Worm (Caenorhabditis elegans) whole organism, L4 larva: Measurements from ENCODE around the gene srbc-37.

ENCODE experiments used
- F49E8.2 ChIP-seq: sonication (generic microtip); optimal IDR thresholded peaks from 2 replicates; lab custom pipeline; 2016; ENCODE audit warnings: missing compliant biosample characterization, mild to moderate bottlenecking, missing genetic modification characterization, borderline replicate concordance
- Y105C5A.15 ChIP-seq: fragments of 200-800 bp; sonication (Bioruptor generic); IDR thresholded peaks from 2 replicates; pipeline ENCODE4 v1.3.6; 2022; ENCODE audit warnings: missing genetic modification characterization, missing compliant biosample characterization
- Y48G9A.11 ChIP-seq: fragments of 200-800 bp; sonication (Bioruptor generic); IDR thresholded peaks from 2 replicates; pipeline ENCODE4 v1.3.6; 2022; ENCODE audit warnings: missing genetic modification reagents, missing genetic modification characterization, missing compliant biosample characterization
- ZK546.5 ChIP-seq, 2 experiments: sonication (generic microtip); optimal IDR thresholded peaks; 2 replicates each; lab custom pipeline; 2017; ENCODE audit warnings: missing biosample characterization in 2 of 2, missing genetic modification characterization in 2 of 2
- ceh-82 ChIP-seq: sonication (generic microtip); optimal IDR thresholded peaks from 2 replicates; lab custom pipeline; 2017; ENCODE audit warnings: missing biosample characterization, missing genetic modification characterization
- daf-12 ChIP-seq: fragments of 150-350 bp; optimal IDR thresholded peaks from 2 replicates; lab custom pipeline; 2014; ENCODE audit warnings: missing biosample characterization, missing genetic modification reagents, missing genetic modification characterization
- fos-1 ChIP-seq: fragments of 150-350 bp; optimal IDR thresholded peaks from 2 replicates; lab custom pipeline; 2014; ENCODE audit warnings: missing biosample characterization, missing genetic modification characterization
- madf-5 ChIP-seq, 2 experiments: fragments of 200-800 bp; sonication (Bioruptor generic); IDR thresholded peaks; 2 replicates each; pipeline ENCODE4 v1.3.6; 2022; ENCODE audit warnings: missing compliant biosample characterization in 2 of 2, missing genetic modification characterization in 2 of 2
- nhr-10 ChIP-seq: fragments of 150-350 bp; optimal IDR thresholded peaks from 2 replicates; lab custom pipeline; 2014; ENCODE audit warnings: missing biosample characterization, missing genetic modification characterization
- nhr-25 ChIP-seq: sonication (generic microtip); optimal IDR thresholded peaks from 2 replicates; lab custom pipeline; 2017; ENCODE audit warnings: missing genetic modification characterization, mild to moderate bottlenecking, missing compliant biosample characterization, antibody characterized with exemption, moderate library complexity, borderline replicate concordance; ENCODE audit not compliant: insufficient read depth
- unc-39 ChIP-seq: sonication (generic microtip); optimal IDR thresholded peaks from 2 replicates; lab custom pipeline; 2017; ENCODE audit warnings: missing biosample characterization, missing genetic modification characterization
- unc-62 ChIP-seq, 3 experiments: fragments of 150-350 bp in 1 of 3; sonication (generic microtip); optimal IDR thresholded peaks in 2 of 3; peaks in 1 of 3; 1 replicate in 1 of 3; 2 replicates in 2 of 3; lab custom pipeline; 2014 to 2017; ENCODE audit warnings: missing biosample characterization in 3 of 3, missing genetic modification characterization in 3 of 3, missing genetic modification reagents in 3 of 3, missing genotype in 1 of 3
- zfp-3 ChIP-seq: fragments of 200-800 bp; sonication (Bioruptor generic); conservative IDR thresholded peaks from 2 replicates; pipeline ENCODE4 v1.3.6; 2022; ENCODE audit warnings: missing genetic modification reagents, missing genetic modification characterization, missing compliant biosample characterization

DNA sequence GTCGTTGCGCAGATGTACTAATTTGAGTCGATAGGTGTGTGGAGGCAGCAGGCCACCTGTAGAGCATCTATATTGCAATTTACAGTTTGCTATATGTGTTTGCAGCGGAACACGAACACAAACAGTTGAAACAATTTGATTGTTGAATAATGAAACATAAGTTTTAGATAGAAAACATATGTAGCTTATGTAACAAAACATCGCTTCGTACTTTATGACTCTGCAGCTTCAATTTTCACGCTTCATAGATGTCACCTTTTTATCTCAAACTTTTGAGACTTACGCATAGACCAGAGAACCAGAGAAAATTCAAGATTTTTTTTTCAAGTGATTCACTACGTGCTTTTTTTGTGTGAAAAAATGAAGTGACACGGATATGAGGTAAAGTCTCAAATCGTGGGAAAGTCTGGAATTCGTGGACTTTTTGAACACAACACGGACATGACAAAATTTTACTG lies 21.6 kb downstream of the srbc-37 start, which contains the start of gene fbxb-72:
- TF ChIP-seq madf-5 (GFP tag; IDR thresholded peaks at IDR 0.05; lab: Robert Waterston, UW) (no peak), F49E8.2 (no peak), ceh-82 (tag; lab: Kevin White, UChicago) (no peak), daf-12 (no peak), nhr-25 (tag; lab: Kevin White, UChicago) (no peak), unc-62 (GFP tag; optimal IDR thresholded peaks at IDR 0.05 in 1 of 2; lab: Kevin White, UChicago) (peak in 1 of 2 experiments; percentile 80), unc-62 (tag; optimal IDR thresholded peaks at IDR 0.05; lab: Kevin White, UChicago) (no peak), nhr-10 (tag; lab: Kevin White, UChicago) (peak; percentile 96), zfp-3 (GFP tag; lab: Robert Waterston, UW) (peak; percentile 97), Y105C5A.15 (GFP tag; lab: Robert Waterston, UW) (peak; percentile 8; the same call in 1 of the 2 replicates), fos-1 (tag; lab: Kevin White, UChicago) (no peak), Y48G9A.11 (GFP tag; lab: Robert Waterston, UW) (0 out of 2 replicates have a peak, but pooled peaks have one; percentile 14), unc-39 (tag; lab: Kevin White, UChicago) (no peak), ZK546.5 (tag; optimal IDR thresholded peaks at IDR 0.05; lab: Kevin White, UChicago) (no peak)
